Fruit fly (Drosophila melanogaster): ENCODE measurements around the gene CG13312.

- no peak for TF ChIP-seq Neu2 (GFP tag; optimal IDR thresholded peaks at IDR 0.05; ENCODE audit: borderline replicate concordance)
- no peak for TF ChIP-seq MESR4 (GFP tag; optimal IDR thresholded peaks at IDR 0.05)
- TF ChIP-seq CG1529 (GFP tag; optimal IDR thresholded peaks at IDR 0.05) = no peak
- TF ChIP-seq tio (GFP tag; optimal IDR thresholded peaks at IDR 0.05) = no peak
- no peak for TF ChIP-seq gce (GFP tag; IDR thresholded peaks at IDR 0.05)
- TF ChIP-seq NFAT (GFP tag; IDR thresholded peaks at IDR 0.05) = no peak
- no peak for TF ChIP-seq peb (GFP tag; IDR thresholded peaks at IDR 0.05)
- no peak for TF ChIP-seq slou (GFP tag; optimal IDR thresholded peaks at IDR 0.05)
- TF ChIP-seq CG7556 (GFP tag; optimal IDR thresholded peaks at IDR 0.05) = no peak
- TF ChIP-seq CG7745 (tag; optimal IDR thresholded peaks at IDR 0.05) = no peak
- no peak for TF ChIP-seq Doc2 (GFP tag; IDR thresholded peaks at IDR 0.05)
- TF ChIP-seq Lhr (GFP tag; optimal IDR thresholded peaks at IDR 0.05) = no peak
These were observed 23.9 kb upstream of the CG13312 start for dm6 chr3L:8830954-8831353.
